Fruit fly (Drosophila melanogaster) whole organism, embryonic: ENCODE measurements around the gene CG5863.

Experiments
- B-H1 ChIP-seq: fragments of 200-800 bp; sonication (Bioruptor generic); IDR thresholded peaks from 3 replicates; pipeline ENCODE4 v1.3.6; 2022; ENCODE audit warnings: missing biosample characterization, missing genetic modification characterization
- CG10959 ChIP-seq: fragments of 200-800 bp; sonication (Bioruptor generic); IDR thresholded peaks from 2 replicates; pipeline ENCODE4 v1.3.6; 2022; ENCODE audit warnings: missing biosample characterization, missing genetic modification characterization
- CG11723 ChIP-seq: fragments of 200-800 bp; sonication (Bioruptor generic); optimal IDR thresholded peaks from 2 replicates; lab custom pipeline; 2017; ENCODE audit warnings: missing biosample characterization, mild to moderate bottlenecking, missing genetic modification characterization
- CG12071 ChIP-seq: fragments of 200-800 bp; sonication (Bioruptor generic); optimal IDR thresholded peaks from 3 replicates; lab custom pipeline; 2018; ENCODE audit warnings: missing biosample characterization, mild to moderate bottlenecking, missing genetic modification characterization
- CG12942 ChIP-seq: fragments of 200-800 bp; sonication (Bioruptor generic); optimal IDR thresholded peaks from 3 replicates; lab custom pipeline; 2016; ENCODE audit warnings: missing biosample characterization, missing genetic modification characterization
- CG13424 ChIP-seq: fragments of 200-800 bp; sonication (Bioruptor generic); optimal IDR thresholded peaks from 2 replicates; lab custom pipeline; 2019; ENCODE audit warnings: missing biosample characterization, mild to moderate bottlenecking, missing genetic modification characterization, moderate library complexity
- CG13624 ChIP-seq: fragments of 200-800 bp; sonication (Bioruptor generic); optimal IDR thresholded peaks from 2 replicates; lab custom pipeline; 2016; ENCODE audit warnings: missing biosample characterization, missing genetic modification characterization
- CG14965 ChIP-seq: fragments of 200-800 bp; sonication (Bioruptor generic); optimal IDR thresholded peaks from 2 replicates; lab custom pipeline; 2016; ENCODE audit warnings: missing biosample characterization, missing genetic modification characterization, borderline replicate concordance
- CG15073 ChIP-seq: fragments of 200-800 bp; sonication (Bioruptor generic); optimal IDR thresholded peaks from 2 replicates; lab custom pipeline; 2016; ENCODE audit warnings: missing biosample characterization, missing genetic modification characterization
- CG1529 ChIP-seq: fragments of 200-800 bp; sonication (Bioruptor generic); optimal IDR thresholded peaks from 3 replicates; lab custom pipeline; 2018; ENCODE audit warnings: missing biosample characterization, missing genetic modification characterization
- CG16813 ChIP-seq: fragments of 200-800 bp; sonication (Bioruptor generic); IDR thresholded peaks from 3 replicates; pipeline ENCODE4 v1.3.6; 2022; ENCODE audit warnings: missing biosample characterization, missing genetic modification characterization; ENCODE audit not compliant: partially characterized antibody
- CG16863 ChIP-seq: fragments of 200-800 bp; sonication (Bioruptor generic); optimal IDR thresholded peaks from 3 replicates; lab custom pipeline; 2016; ENCODE audit warnings: missing biosample characterization, missing genetic modification characterization
- CG17359 ChIP-seq: fragments of 200-800 bp; sonication (Bioruptor generic); optimal IDR thresholded peaks from 3 replicates; lab custom pipeline; 2018; ENCODE audit warnings: missing biosample characterization, mild to moderate bottlenecking, missing genetic modification characterization, moderate library complexity
- CG3163 ChIP-seq: fragments of 200-800 bp; sonication (Bioruptor generic); optimal IDR thresholded peaks from 3 replicates; lab custom pipeline; 2016; ENCODE audit warnings: missing biosample characterization, missing genetic modification characterization
- CG6813 ChIP-seq: fragments of 200-800 bp; sonication (Bioruptor generic); optimal IDR thresholded peaks from 2 replicates; lab custom pipeline; 2017; ENCODE audit warnings: missing biosample characterization, missing genetic modification characterization, mild to moderate bottlenecking, moderate library complexity, missing genetic modification reagents
- CG7987 ChIP-seq: fragments of 200-800 bp; sonication (Bioruptor generic); optimal IDR thresholded peaks from 2 replicates; lab custom pipeline; 2018; ENCODE audit warnings: missing biosample characterization, mild to moderate bottlenecking, missing genetic modification characterization, moderate library complexity
- CG8089 ChIP-seq: fragments of 200-800 bp; sonication (Bioruptor generic); optimal IDR thresholded peaks from 3 replicates; lab custom pipeline; 2016; ENCODE audit warnings: missing biosample characterization, missing genetic modification characterization
- CG8388 ChIP-seq: fragments of 200-800 bp; sonication (Bioruptor generic); optimal IDR thresholded peaks from 2 replicates; lab custom pipeline; 2019; ENCODE audit warnings: missing biosample characterization, mild to moderate bottlenecking, missing genetic modification characterization, moderate library complexity
- CG8478 ChIP-seq: fragments of >200 bp; optimal IDR thresholded peaks from 2 replicates; lab custom pipeline; 2018
- CG9817 ChIP-seq: fragments of 200-800 bp; sonication (Bioruptor generic); optimal IDR thresholded peaks from 2 replicates; lab custom pipeline; 2018; ENCODE audit warnings: missing biosample characterization, mild to moderate bottlenecking, missing genetic modification characterization, moderate library complexity
- Deaf1 ChIP-seq: fragments of 200-800 bp; optimal IDR thresholded peaks from 3 replicates; lab custom pipeline; 2019; ENCODE audit warnings: missing biosample characterization, mild to moderate bottlenecking, missing genetic modification characterization, moderate library complexity
- Dp ChIP-seq: fragments of 200-800 bp; sonication (Bioruptor generic); optimal IDR thresholded peaks from 2 replicates; lab custom pipeline; 2018; ENCODE audit warnings: missing biosample characterization, mild to moderate bottlenecking, missing genetic modification characterization, moderate library complexity
- ERR ChIP-seq: fragments of 200-800 bp; sonication (Bioruptor generic); optimal IDR thresholded peaks from 2 replicates; lab custom pipeline; 2016; ENCODE audit warnings: missing biosample characterization, missing genetic modification characterization
- Nf-YC ChIP-seq: fragments of 200-800 bp; optimal IDR thresholded peaks from 3 replicates; lab custom pipeline; 2019; ENCODE audit warnings: missing biosample characterization, mild to moderate bottlenecking, missing genetic modification characterization, moderate library complexity
- Trl ChIP-seq, 3 experiments: fragments of >200 bp in 2 of 3; fragments of 200-800 bp in 1 of 3; sonication (Bioruptor generic) in 1 of 3; optimal IDR thresholded peaks; 2 replicates in 1 of 3; 3 replicates in 2 of 3; lab custom pipeline; 2016 to 2017; ENCODE audit warnings: missing biosample characterization in 1 of 3, missing genetic modification characterization in 1 of 3
- Vsx1 ChIP-seq: fragments of 200-800 bp; sonication (Bioruptor generic); optimal IDR thresholded peaks from 2 replicates; lab custom pipeline; 2017; ENCODE audit warnings: missing biosample characterization, mild to moderate bottlenecking, missing genetic modification characterization, missing genetic modification reagents
- cg ChIP-seq: fragments of 200-800 bp; sonication (Bioruptor generic); optimal IDR thresholded peaks from 3 replicates; lab custom pipeline; 2019; ENCODE audit warnings: missing biosample characterization, mild to moderate bottlenecking, missing genetic modification characterization, moderate library complexity
- chn ChIP-seq: fragments of 200-800 bp; sonication (Bioruptor generic); optimal IDR thresholded peaks from 2 replicates; lab custom pipeline; 2016; ENCODE audit warnings: missing biosample characterization, missing genetic modification characterization
- ci ChIP-seq: fragments of 200-800 bp; sonication (Bioruptor generic); IDR thresholded peaks from 3 replicates; pipeline ENCODE4 v1.3.6; 2022; ENCODE audit warnings: missing biosample characterization, missing genetic modification characterization
- crol ChIP-seq: fragments of 200-800 bp; sonication (Bioruptor generic); IDR thresholded peaks from 2 replicates; pipeline ENCODE4 v1.3.6; 2022; ENCODE audit warnings: missing biosample characterization, missing genetic modification characterization
- crp ChIP-seq, 2 experiments: fragments of 200-800 bp; sonication (Bioruptor generic); optimal IDR thresholded peaks; 2 replicates in 1 of 2; 3 replicates in 1 of 2; lab custom pipeline; 2017; ENCODE audit warnings: missing biosample characterization in 2 of 2, missing genetic modification characterization in 2 of 2, mild to moderate bottlenecking in 1 of 2, moderate library complexity in 1 of 2
- dan ChIP-seq: fragments of 200-800 bp; sonication (Bioruptor generic); IDR thresholded peaks from 2 replicates; pipeline ENCODE4 v1.3.6; 2022; ENCODE audit warnings: missing biosample characterization, missing genetic modification characterization
- emc ChIP-seq: fragments of 200-800 bp; sonication (Bioruptor generic); optimal IDR thresholded peaks from 2 replicates; lab custom pipeline; 2016; ENCODE audit warnings: missing biosample characterization, missing genetic modification characterization
- ems ChIP-seq: fragments of 200-800 bp; sonication (Bioruptor generic); optimal IDR thresholded peaks from 3 replicates; lab custom pipeline; 2016; ENCODE audit warnings: missing biosample characterization, missing genetic modification characterization
- en ChIP-seq: fragments of 200-800 bp; sonication (Bioruptor generic); optimal IDR thresholded peaks from 2 replicates; lab custom pipeline; 2016; ENCODE audit warnings: missing biosample characterization, missing genetic modification characterization
- ewg ChIP-seq: fragments of 200-800 bp; sonication (Bioruptor generic); optimal IDR thresholded peaks from 3 replicates; lab custom pipeline; 2017; ENCODE audit warnings: mild to moderate bottlenecking, missing biosample characterization, missing genetic modification reagents, missing genetic modification characterization
- gfzf ChIP-seq: fragments of 200-800 bp; sonication (Bioruptor generic); optimal IDR thresholded peaks from 2 replicates; lab custom pipeline; 2016; ENCODE audit warnings: missing biosample characterization, mild to moderate bottlenecking, missing genetic modification characterization, moderate library complexity
- grau ChIP-seq: fragments of 200-800 bp; optimal IDR thresholded peaks from 3 replicates; lab custom pipeline; 2019; ENCODE audit warnings: missing biosample characterization, mild to moderate bottlenecking, missing genetic modification characterization, moderate library complexity
- ham ChIP-seq: fragments of 200-800 bp; sonication (Bioruptor generic); IDR thresholded peaks from 2 replicates; pipeline ENCODE4 v1.3.6; 2022; ENCODE audit warnings: missing biosample characterization, missing genetic modification characterization
- inv ChIP-seq: fragments of 200-800 bp; sonication (Bioruptor generic); IDR thresholded peaks from 2 replicates; pipeline ENCODE4 v1.3.6; 2022; ENCODE audit warnings: missing biosample characterization, missing genetic modification characterization; ENCODE audit not compliant: partially characterized antibody
- nerfin-2 ChIP-seq: fragments of 200-800 bp; sonication (Bioruptor generic); IDR thresholded peaks from 2 replicates; pipeline ENCODE4 v1.3.6; 2022; ENCODE audit warnings: missing biosample characterization, missing genetic modification characterization; ENCODE audit not compliant: partially characterized antibody
- p53 ChIP-seq: fragments of 200-800 bp; sonication (Bioruptor generic); optimal IDR thresholded peaks from 2 replicates; lab custom pipeline; 2016; ENCODE audit warnings: missing biosample characterization, missing genetic modification characterization
- run ChIP-seq: fragments of 200-800 bp; sonication (Bioruptor generic); optimal IDR thresholded peaks from 3 replicates; lab custom pipeline; 2018; ENCODE audit warnings: missing biosample characterization, mild to moderate bottlenecking, missing genetic modification characterization
- shn ChIP-seq: fragments of 200-800 bp; sonication (Bioruptor generic); optimal IDR thresholded peaks from 3 replicates; lab custom pipeline; 2016; ENCODE audit warnings: missing biosample characterization, missing genetic modification characterization
- stc ChIP-seq: fragments of 200-800 bp; sonication (Bioruptor generic); IDR thresholded peaks from 2 replicates; pipeline ENCODE4 v1.3.6; 2022; ENCODE audit warnings: missing biosample characterization, missing genetic modification characterization
- vfl ChIP-seq: fragments of 200-800 bp; sonication (Bioruptor generic); optimal IDR thresholded peaks from 2 replicates; lab custom pipeline; 2016; ENCODE audit warnings: missing biosample characterization, missing genetic modification characterization
- vvl ChIP-seq: fragments of 200-800 bp; sonication (Bioruptor generic); IDR thresholded peaks from 2 replicates; pipeline ENCODE4 v1.3.6; 2022; ENCODE audit warnings: missing biosample characterization, missing genetic modification characterization
- zfh1 ChIP-seq: fragments of 200-800 bp; sonication (Bioruptor generic); IDR thresholded peaks from 3 replicates; pipeline ENCODE4 v1.3.6; 2022; ENCODE audit warnings: missing biosample characterization, missing genetic modification characterization

The CG5863 gene

dm6 chr3R:17410808-17411207 lies at the start of gene CG5863:
CG5863 (plus strand) TSS chr3R:17411108.
- TF ChIP-seq CG13624 (GFP tag; lab: Kevin White, UChicago) = no peak
- TF ChIP-seq CG16863 = no peak
- no peak for TF ChIP-seq CG16813 (GFP tag; lab: Robert Waterston, UW)
- TF ChIP-seq zfh1 (GFP tag; lab: Robert Waterston, UW) = no peak
- no peak for TF ChIP-seq dan (GFP tag; lab: Robert Waterston, UW)
- TF ChIP-seq CG17359 (tag; lab: Kevin White, UChicago) = no peak
- TF ChIP-seq p53 (GFP tag; lab: Kevin White, UChicago) = no peak

dm6 chr3R:17366023-17366422 lies 44.9 kb upstream of the CG5863 start, which contains the start of gene beat-IIa:
beat-IIa (minus strand) TSS chr3R:17366119.
- TF ChIP-seq CG7987 = no peak
- TF ChIP-seq Trl (optimal IDR thresholded peaks at IDR 0.05; lab: Kevin White, UChicago) = peak in 1 of 2 experiments; percentile 25
- no peak for TF ChIP-seq Trl (GFP tag; optimal IDR thresholded peaks at IDR 0.05; lab: Kevin White, UChicago)
- TF ChIP-seq ems (GFP tag; lab: Kevin White, UChicago) = no peak
- no peak for TF ChIP-seq gfzf (GFP tag; lab: Kevin White, UChicago)
- TF ChIP-seq Deaf1 = peak; percentile 97
- no peak for TF ChIP-seq CG10959
- TF ChIP-seq CG12071 (GFP tag; lab: Kevin White, UChicago) = no peak
- TF ChIP-seq CG8478 (lab: Kevin White, UChicago) = no peak
- TF ChIP-seq en (GFP tag; lab: Kevin White, UChicago) = no peak
- TF ChIP-seq crp (GFP tag; optimal IDR thresholded peaks at IDR 0.05; lab: Kevin White, UChicago) = peak in 1 of 2 experiments; percentile 26
- TF ChIP-seq Nf-YC (tag; lab: Kevin White, UChicago) = peak; percentile 16
- peak; percentile 66 for TF ChIP-seq CG3163

dm6 chr3R:17371094-17371493 lies 39.8 kb upstream of the CG5863 start:
- TF ChIP-seq CG13424 (tag; lab: Kevin White, UChicago) (peak; percentile 2), CG8388 (GFP tag; lab: Kevin White, UChicago) (no peak), nerfin-2 (GFP tag; lab: Robert Waterston, UW) (no peak), chn (GFP tag; lab: Kevin White, UChicago) (no peak), run (tag; lab: Kevin White, UChicago) (no peak), ewg (GFP tag; lab: Kevin White, UChicago) (no peak), CG11723 (GFP tag; lab: Kevin White, UChicago) (no peak), stc (GFP tag; lab: Robert Waterston, UW) (peak; percentile 25; the same call in 1 of the 2 replicates), shn (GFP tag; lab: Kevin White, UChicago) (no peak), CG1529 (GFP tag; lab: Kevin White, UChicago) (no peak), CG14965 (GFP tag; lab: Kevin White, UChicago) (no peak), ERR (GFP tag; lab: Kevin White, UChicago) (no peak), Trl (optimal IDR thresholded peaks at IDR 0.05; lab: Kevin White, UChicago) (no peak), Trl (GFP tag; optimal IDR thresholded peaks at IDR 0.05; lab: Kevin White, UChicago) (no peak), inv (no peak), CG6813 (peak; percentile 1), emc (GFP tag; lab: Kevin White, UChicago) (no peak), ci (no peak), ham (GFP tag; lab: Robert Waterston, UW) (no peak), vfl (GFP tag; lab: Kevin White, UChicago) (no peak), grau (peak; percentile 33), vvl (GFP tag; lab: Robert Waterston, UW) (peak; percentile 58; the same call in 1 of the 2 replicates), B-H1 (GFP tag; lab: Robert Waterston, UW) (no peak), cg (GFP tag; lab: Kevin White, UChicago) (no peak), Vsx1 (GFP tag; lab: Kevin White, UChicago) (no peak), CG12942 (GFP tag; lab: Kevin White, UChicago) (no peak), crol (GFP tag; lab: Robert Waterston, UW) (peak; percentile 55; the same call in 1 of the 2 replicates), Dp (GFP tag; lab: Kevin White, UChicago) (no peak), CG9817 (tag; lab: Kevin White, UChicago) (peak; percentile 24), CG8089 (no peak), CG15073 (GFP tag; lab: Kevin White, UChicago) (no peak)
